Fruit fly (Drosophila melanogaster) whole organism, prepupa: ENCODE measurements around the gene CG12118.

Experiments used
- Blimp-1 ChIP-seq: fragments of 200-800 bp; sonication (Bioruptor generic); optimal IDR thresholded peaks from 3 replicates; lab custom pipeline; 2017; ENCODE audit warnings: missing biosample characterization, missing genetic modification characterization, mild to moderate bottlenecking, moderate library complexity, missing genetic modification reagents
- CG1621 ChIP-seq: fragments of 200-800 bp; sonication (Bioruptor generic); optimal IDR thresholded peaks from 3 replicates; lab custom pipeline; 2018; ENCODE audit warnings: missing biosample characterization, mild to moderate bottlenecking, missing genetic modification characterization
- CG3032 ChIP-seq: fragments of 200-800 bp; optimal IDR thresholded peaks from 2 replicates; lab custom pipeline; 2019; ENCODE audit warnings: missing biosample characterization, mild to moderate bottlenecking, missing genetic modification characterization, moderate library complexity
- CG3919 ChIP-seq: fragments of 200-800 bp; sonication (Bioruptor generic); optimal IDR thresholded peaks from 3 replicates; lab custom pipeline; 2016; ENCODE audit warnings: missing biosample characterization, missing genetic modification characterization
- CG6854 ChIP-seq: fragments of 200-800 bp; sonication (Bioruptor generic); optimal IDR thresholded peaks from 2 replicates; lab custom pipeline; 2017; ENCODE audit warnings: missing biosample characterization, mild to moderate bottlenecking, missing genetic modification characterization
- Ets96B ChIP-seq: fragments of 200-800 bp; optimal IDR thresholded peaks from 2 replicates; lab custom pipeline; 2019; ENCODE audit warnings: missing biosample characterization, mild to moderate bottlenecking, missing genetic modification characterization, moderate library complexity
- Hr38 ChIP-seq: sonication (Bioruptor generic); optimal IDR thresholded peaks from 2 replicates; lab custom pipeline; 2016; ENCODE audit warnings: missing biosample characterization, missing genetic modification characterization
- Smox ChIP-seq: fragments of 200-800 bp; sonication (Bioruptor generic); optimal IDR thresholded peaks from 3 replicates; lab custom pipeline; 2016; ENCODE audit warnings: missing biosample characterization, missing genetic modification characterization
- fd59A ChIP-seq: fragments of 200-800 bp; sonication (Bioruptor generic); optimal IDR thresholded peaks from 2 replicates; lab custom pipeline; 2017; ENCODE audit warnings: missing biosample characterization, mild to moderate bottlenecking, missing genetic modification characterization, missing genetic modification reagents
- salr ChIP-seq, 2 experiments: fragments of 200-800 bp; sonication (Bioruptor generic); optimal IDR thresholded peaks; 3 replicates each; lab custom pipeline; 2016 to 2018; ENCODE audit warnings: missing biosample characterization in 2 of 2, missing genetic modification characterization in 2 of 2, mild to moderate bottlenecking in 1 of 2

- TF ChIP-seq CG6854 (GFP tag; lab: Kevin White, UChicago), result no peak
- no peak for TF ChIP-seq Smox (GFP tag; lab: Kevin White, UChicago)
- TF ChIP-seq Ets96B (tag; lab: Kevin White, UChicago), result no peak
- no peak for TF ChIP-seq CG3032 (tag; lab: Kevin White, UChicago)
- TF ChIP-seq fd59A, result no peak
- no peak for TF ChIP-seq CG3919 (GFP tag; lab: Kevin White, UChicago)
- no peak for TF ChIP-seq Blimp-1 (GFP tag; lab: Kevin White, UChicago)
- TF ChIP-seq salr (GFP tag; optimal IDR thresholded peaks at IDR 0.05; lab: Kevin White, UChicago), result no peak
- TF ChIP-seq CG1621, result no peak
- no peak for TF ChIP-seq Hr38
Observed at dm6 chrX:9161912-9162311, 34.3 kb downstream of the CG12118 start, which contains the start of the genes Zpr1 and CG44532.
